Worm (Caenorhabditis elegans) whole organism, early embryonic: ENCODE results near the gene irg-8.

Source experiments
- B0310.2 ChIP-seq: sonication (generic microtip); optimal IDR thresholded peaks from 2 replicates; lab custom pipeline; 2016; ENCODE audit warnings: mild to moderate bottlenecking, missing genetic modification characterization, missing compliant biosample characterization
- aly-1 ChIP-seq: sonication (generic microtip); optimal IDR thresholded peaks from 2 replicates; lab custom pipeline; 2016; ENCODE audit warnings: missing genetic modification characterization, missing compliant biosample characterization
- ama-1 ChIP-seq: fragments of 150-350 bp; optimal IDR thresholded peaks from 2 replicates; lab custom pipeline; 2014
- ceh-13 ChIP-seq: fragments of 200-800 bp; sonication (Bioruptor generic); optimal IDR thresholded peaks from 2 replicates; lab custom pipeline; 2018; ENCODE audit warnings: mild to moderate bottlenecking, missing genetic modification characterization, missing compliant biosample characterization
- ceh-36 ChIP-seq: sonication (generic microtip); optimal IDR thresholded peaks from 2 replicates; lab custom pipeline; 2016; ENCODE audit warnings: missing genetic modification characterization, inconsistent platforms, missing compliant biosample characterization
- ets-7 ChIP-seq: sonication (generic microtip); optimal IDR thresholded peaks from 2 replicates; lab custom pipeline; 2016; ENCODE audit warnings: missing genotype, missing genetic modification characterization, missing compliant biosample characterization
- flt-1 ChIP-seq: fragments of 200-800 bp; sonication (Bioruptor generic); IDR thresholded peaks from 2 replicates; pipeline ENCODE4 v1.3.6; 2022; ENCODE audit warnings: missing genetic modification characterization, missing compliant biosample characterization
- hmbx-1 ChIP-seq: sonication (generic microtip); optimal IDR thresholded peaks from 2 replicates; lab custom pipeline; 2016; ENCODE audit warnings: mild to moderate bottlenecking, missing genetic modification characterization, missing compliant biosample characterization
- hmg-4 ChIP-seq: fragments of 200-800 bp; sonication (Bioruptor generic); optimal IDR thresholded peaks from 2 replicates; lab custom pipeline; 2018; ENCODE audit warnings: mild to moderate bottlenecking, missing genetic modification characterization, missing compliant biosample characterization
- scrt-1 ChIP-seq: fragments of 200-800 bp; sonication (Bioruptor generic); IDR thresholded peaks from 2 replicates; pipeline ENCODE4 v1.3.6; 2022; ENCODE audit warnings: missing genetic modification characterization, missing compliant biosample characterization
- tbx-11 ChIP-seq: fragments of 200-800 bp; sonication (Bioruptor generic); IDR thresholded peaks from 2 replicates; pipeline ENCODE4 v1.3.6; 2022; ENCODE audit warnings: missing genetic modification characterization, missing compliant biosample characterization
- tbx-37 ChIP-seq: fragments of 200-800 bp; sonication (Bioruptor generic); conservative IDR thresholded peaks from 2 replicates; pipeline ENCODE4 v1.3.6; 2022; ENCODE audit warnings: missing genetic modification reagents, missing genetic modification characterization, missing compliant biosample characterization
- tra-4 ChIP-seq: sonication (generic microtip); optimal IDR thresholded peaks from 2 replicates; lab custom pipeline; 2017; ENCODE audit warnings: missing genetic modification characterization, missing compliant biosample characterization

DNA sequence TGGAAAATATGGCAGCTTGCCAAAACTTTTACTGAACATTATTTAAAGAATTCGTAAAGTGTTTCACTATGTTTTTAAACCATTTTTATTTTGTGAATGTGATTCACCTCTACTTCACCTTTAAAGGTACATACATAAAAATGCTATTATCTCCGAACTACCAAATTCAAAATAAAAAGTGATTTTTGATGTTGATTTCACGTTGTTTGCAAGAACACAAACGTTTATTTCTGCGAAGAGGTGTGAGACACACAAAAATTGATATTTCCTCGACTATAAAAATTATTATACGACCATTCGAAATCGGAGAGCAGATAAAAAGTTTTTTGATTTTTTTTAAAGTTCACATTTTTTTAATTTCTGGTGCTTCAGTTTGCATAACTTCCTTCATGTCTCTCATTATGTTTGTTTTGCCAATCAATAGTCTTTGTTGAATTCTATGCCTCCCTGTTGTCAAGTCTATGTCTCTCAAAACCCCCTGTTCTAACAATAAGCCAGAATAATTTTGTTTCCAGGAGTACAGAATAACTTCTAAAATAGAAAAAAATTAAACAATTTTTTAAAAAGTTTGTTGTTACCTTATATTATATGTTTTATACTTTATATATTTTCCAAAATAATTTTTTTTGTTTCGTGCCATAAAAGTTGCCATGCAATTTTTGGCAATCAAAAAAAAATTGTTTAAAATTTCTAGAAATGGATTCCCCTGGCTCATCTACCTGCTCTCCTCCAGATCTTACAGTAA is 33.4 kb upstream of the irg-8 start, which contains the start of gene nhr-123:
- TF ChIP-seq hmbx-1 (tag; lab: Kevin White, UChicago) (no peak), hmg-4 (no peak), tra-4 (tag; lab: Kevin White, UChicago) (no peak), ceh-13 (GFP tag; lab: Kevin White, UChicago) (no peak), ama-1 (no peak), scrt-1 (GFP tag; lab: Robert Waterston, UW) (no peak), ets-7 (no peak), tbx-37 (GFP tag; lab: Robert Waterston, UW) (no peak), tbx-11 (GFP tag; lab: Robert Waterston, UW) (no peak), B0310.2 (tag; lab: Kevin White, UChicago) (no peak), aly-1 (tag; lab: Kevin White, UChicago) (no peak), flt-1 (no peak), ceh-36 (tag; lab: Kevin White, UChicago) (no peak)
